Worm (Caenorhabditis elegans) whole organism, L4 larva: ENCODE measurements around the gene K12D9.1.

Source experiments
- F10B5.3 ChIP-seq: sonication (generic microtip); optimal IDR thresholded peaks from 2 replicates; lab custom pipeline; 2016; ENCODE audit warnings: mild to moderate bottlenecking, missing genetic modification characterization, missing compliant biosample characterization
- F37D6.2 ChIP-seq: sonication (generic microtip); optimal IDR thresholded peaks from 2 replicates; lab custom pipeline; 2016; ENCODE audit warnings: mild to moderate bottlenecking, missing genetic modification characterization, missing compliant biosample characterization
- R02D3.7 ChIP-seq: fragments of 150-350 bp; sonication (generic microtip); optimal IDR thresholded peaks from 3 replicates; lab custom pipeline; 2014; ENCODE audit warnings: missing biosample characterization, missing genetic modification characterization
- T20F7.1 ChIP-seq: fragments of 200-800 bp; sonication (Bioruptor generic); optimal IDR thresholded peaks from 2 replicates; lab custom pipeline; 2018; ENCODE audit warnings: mild to moderate bottlenecking, missing genetic modification characterization, missing compliant biosample characterization
- T26A8.4 ChIP-seq: fragments of 200-800 bp; sonication (Bioruptor generic); IDR thresholded peaks from 2 replicates; pipeline ENCODE4 v1.3.6; 2022; ENCODE audit warnings: missing genetic modification characterization, missing compliant biosample characterization
- Y48G9A.11 ChIP-seq: fragments of 200-800 bp; sonication (Bioruptor generic); IDR thresholded peaks from 2 replicates; pipeline ENCODE4 v1.3.6; 2022; ENCODE audit warnings: missing genetic modification reagents, missing genetic modification characterization, missing compliant biosample characterization
- aha-1 ChIP-seq: fragments of 150-350 bp; peaks from one replicate; lab custom pipeline; 2014; ENCODE audit warnings: missing biosample characterization, missing genetic modification characterization
- ceh-32 ChIP-seq: sonication (generic microtip); optimal IDR thresholded peaks from 2 replicates; lab custom pipeline; 2016; ENCODE audit warnings: mild to moderate bottlenecking, missing genetic modification characterization, missing compliant biosample characterization; ENCODE audit not compliant: poor library complexity
- ceh-82 ChIP-seq: sonication (generic microtip); optimal IDR thresholded peaks from 2 replicates; lab custom pipeline; 2017; ENCODE audit warnings: missing biosample characterization, missing genetic modification characterization
- ces-1 ChIP-seq: fragments of 150-350 bp; sonication (generic microtip); optimal IDR thresholded peaks from 4 replicates; lab custom pipeline; 2014; ENCODE audit warnings: missing biosample characterization, missing genetic modification reagents, missing genetic modification characterization
- cey-2 ChIP-seq: sonication (generic microtip); optimal IDR thresholded peaks from 3 replicates; lab custom pipeline; 2017; ENCODE audit warnings: missing genetic modification characterization, mild to moderate bottlenecking, missing compliant biosample characterization, antibody characterized with exemption, borderline replicate concordance; ENCODE audit not compliant: insufficient read depth
- daf-16 ChIP-seq, 3 experiments: sonication (generic microtip); optimal IDR thresholded peaks; 2 replicates each; lab custom pipeline; 2016 to 2017; ENCODE audit warnings: missing genetic modification characterization in 3 of 3, missing genetic modification reagents in 3 of 3, mild to moderate bottlenecking in 2 of 3, missing compliant biosample characterization in 2 of 3, missing biosample characterization in 1 of 3, moderate library complexity in 1 of 3
- daf-8 ChIP-seq: fragments of 200-800 bp; sonication (Bioruptor generic); IDR thresholded peaks from 2 replicates; pipeline ENCODE4 v1.3.6; 2022; ENCODE audit warnings: missing genetic modification characterization, missing compliant biosample characterization
- dmd-6 ChIP-seq: fragments of 200-800 bp; sonication (Bioruptor generic); IDR thresholded peaks from 2 replicates; pipeline ENCODE4 v1.3.6; 2022; ENCODE audit warnings: missing genetic modification reagents, missing genetic modification characterization, missing compliant biosample characterization
- dmd-8 ChIP-seq: fragments of 200-800 bp; sonication (Bioruptor generic); IDR thresholded peaks from 2 replicates; pipeline ENCODE4 v1.3.6; 2022; ENCODE audit warnings: missing genetic modification characterization, missing compliant biosample characterization
- duxl-1 ChIP-seq: sonication (generic microtip); optimal IDR thresholded peaks from 2 replicates; lab custom pipeline; 2016; ENCODE audit warnings: mild to moderate bottlenecking, missing genetic modification characterization, moderate library complexity, missing compliant biosample characterization; ENCODE audit not compliant: poor library complexity
- dve-1 ChIP-seq: sonication (generic microtip); optimal IDR thresholded peaks from 2 replicates; lab custom pipeline; 2017; ENCODE audit warnings: antibody characterized with exemption, mild to moderate bottlenecking, missing genetic modification characterization, missing compliant biosample characterization; ENCODE audit not compliant: insufficient read depth
- egl-27 ChIP-seq: sonication (generic microtip); optimal IDR thresholded peaks from 3 replicates; lab custom pipeline; 2017; ENCODE audit warnings: missing biosample characterization, missing genetic modification reagents, missing genetic modification characterization
- fkh-10 ChIP-seq: fragments of 150-350 bp; optimal IDR thresholded peaks from 2 replicates; lab custom pipeline; 2014; ENCODE audit warnings: missing biosample characterization, missing genetic modification reagents, missing genetic modification characterization
- fos-1 ChIP-seq: fragments of 150-350 bp; optimal IDR thresholded peaks from 2 replicates; lab custom pipeline; 2014; ENCODE audit warnings: missing biosample characterization, missing genetic modification characterization
- gei-8 ChIP-seq: fragments of 200-800 bp; sonication (Bioruptor generic); optimal IDR thresholded peaks from 2 replicates; lab custom pipeline; 2018; ENCODE audit warnings: mild to moderate bottlenecking, missing genetic modification characterization, missing compliant biosample characterization
- hlh-11 ChIP-seq: fragments of 200-800 bp; sonication (Bioruptor generic); optimal IDR thresholded peaks from 2 replicates; lab custom pipeline; 2018; ENCODE audit warnings: mild to moderate bottlenecking, missing genetic modification characterization, missing compliant biosample characterization
- lin-15B ChIP-seq: fragments of 150-350 bp; sonication (generic microtip); optimal IDR thresholded peaks from 3 replicates; lab custom pipeline; 2014; ENCODE audit warnings: missing biosample characterization, missing genetic modification characterization
- lin-29 ChIP-seq: fragments of 200-800 bp; sonication (Bioruptor generic); IDR thresholded peaks from 2 replicates; pipeline ENCODE4 v1.3.6; 2022; ENCODE audit warnings: missing genetic modification reagents, missing genetic modification characterization, missing compliant biosample characterization
- lir-3 ChIP-seq: sonication (generic microtip); optimal IDR thresholded peaks from 2 replicates; lab custom pipeline; 2016; ENCODE audit warnings: mild to moderate bottlenecking, missing genetic modification characterization, missing compliant biosample characterization
- mdl-1 ChIP-seq, 2 experiments: fragments of 150-350 bp in 1 of 2; sonication (generic microtip) in 1 of 2; optimal IDR thresholded peaks; 2 replicates each; lab custom pipeline; 2014 to 2017; ENCODE audit warnings: missing biosample characterization in 2 of 2, missing genetic modification characterization in 2 of 2
- mdt-29 ChIP-seq: fragments of 200-800 bp; sonication (Bioruptor generic); IDR thresholded peaks from 2 replicates; pipeline ENCODE4 v1.3.6; 2022; ENCODE audit warnings: missing genetic modification reagents, missing genetic modification characterization, missing compliant biosample characterization
- mep-1 ChIP-seq: fragments of 150-350 bp; sonication (generic microtip); optimal IDR thresholded peaks from 3 replicates; lab custom pipeline; 2014; ENCODE audit warnings: missing biosample characterization, missing genetic modification characterization
- nhr-28 ChIP-seq: fragments of 150-350 bp; optimal IDR thresholded peaks from 2 replicates; lab custom pipeline; 2014; ENCODE audit warnings: missing biosample characterization, missing genetic modification characterization
- nhr-48 ChIP-seq: sonication (generic microtip); optimal IDR thresholded peaks from 2 replicates; lab custom pipeline; 2016; ENCODE audit warnings: mild to moderate bottlenecking, missing genetic modification characterization, missing compliant biosample characterization
- nhr-76 ChIP-seq: fragments of 150-350 bp; optimal IDR thresholded peaks from 2 replicates; lab custom pipeline; 2014; ENCODE audit warnings: missing biosample characterization, missing genetic modification characterization
- pqm-1 ChIP-seq: sonication (generic microtip); optimal IDR thresholded peaks from 2 replicates; lab custom pipeline; 2017; ENCODE audit warnings: missing biosample characterization, missing genetic modification characterization
- rbr-2 ChIP-seq: sonication (generic microtip); optimal IDR thresholded peaks from 2 replicates; lab custom pipeline; 2016; ENCODE audit warnings: missing genotype, missing genetic modification characterization, missing compliant biosample characterization
- saeg-2 ChIP-seq: fragments of 200-800 bp; sonication (Bioruptor generic); IDR thresholded peaks from 2 replicates; pipeline ENCODE4 v1.3.6; 2022; ENCODE audit warnings: missing genetic modification reagents, missing genetic modification characterization, missing compliant biosample characterization
- snpc-1.2 ChIP-seq: fragments of 200-800 bp; sonication (Bioruptor generic); IDR thresholded peaks from 2 replicates; pipeline ENCODE4 v1.3.6; 2022; ENCODE audit warnings: missing genetic modification reagents, missing genetic modification characterization, missing compliant biosample characterization
- unc-130 ChIP-seq: sonication (generic microtip); optimal IDR thresholded peaks from 2 replicates; lab custom pipeline; 2016; ENCODE audit warnings: missing genetic modification reagents, missing genetic modification characterization, missing compliant biosample characterization
- unc-39 ChIP-seq: sonication (generic microtip); optimal IDR thresholded peaks from 2 replicates; lab custom pipeline; 2017; ENCODE audit warnings: missing biosample characterization, missing genetic modification characterization
- unc-62 ChIP-seq, 3 experiments: fragments of 150-350 bp in 1 of 3; sonication (generic microtip); optimal IDR thresholded peaks in 2 of 3; peaks in 1 of 3; 1 replicate in 1 of 3; 2 replicates in 2 of 3; lab custom pipeline; 2014 to 2017; ENCODE audit warnings: missing biosample characterization in 3 of 3, missing genetic modification characterization in 3 of 3, missing genetic modification reagents in 3 of 3, missing genotype in 1 of 3
- ztf-11 ChIP-seq: fragments of 150-350 bp; optimal IDR thresholded peaks from 2 replicates; lab custom pipeline; 2014; ENCODE audit warnings: missing biosample characterization, missing genetic modification characterization

K12D9.1 gene

DNA sequence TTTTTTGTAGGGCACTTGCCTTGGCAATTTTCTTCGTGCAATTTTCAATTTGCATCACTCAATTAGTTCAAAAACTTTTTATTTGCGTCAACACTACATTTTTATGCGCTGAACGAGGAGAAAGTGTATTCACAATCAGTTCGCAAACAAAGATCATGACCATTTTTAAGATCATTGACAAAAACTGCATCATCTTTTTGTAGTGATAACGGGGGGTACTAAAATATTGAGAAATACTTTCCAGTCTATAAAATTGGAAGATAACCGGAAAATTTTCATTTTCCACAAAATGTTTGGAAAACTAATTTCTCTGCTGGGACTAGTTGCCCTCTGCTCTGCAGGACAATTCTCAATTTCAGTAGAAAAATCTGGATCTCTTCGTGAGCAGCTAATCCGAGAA is 10.0 kb downstream of the K12D9.1 start, which contains the start of gene asp-8:
TSS of gene asp-8 (plus strand) at position 276 of the 400 bp plus-strand sequence.
- TF ChIP-seq egl-27 (tag; lab: Kevin White, UChicago) (no peak), duxl-1 (no peak), unc-39 (no peak), daf-16 (GFP tag; optimal IDR thresholded peaks at IDR 0.05; lab: Kevin White, UChicago) (no peak), daf-16 (tag; optimal IDR thresholded peaks at IDR 0.05; lab: Kevin White, UChicago) (peak; percentile 63), nhr-28 (tag; lab: Kevin White, UChicago) (peak; percentile 75), mdt-29 (GFP tag; lab: Robert Waterston, UW) (no peak), fos-1 (tag; lab: Kevin White, UChicago) (no peak), unc-62 (GFP tag; optimal IDR thresholded peaks at IDR 0.05 in 1 of 2; lab: Kevin White, UChicago) (no peak), unc-62 (tag; optimal IDR thresholded peaks at IDR 0.05; lab: Kevin White, UChicago) (no peak), Y48G9A.11 (GFP tag; lab: Robert Waterston, UW) (no peak), gei-8 (GFP tag; lab: Kevin White, UChicago) (no peak), F10B5.3 (tag; lab: Kevin White, UChicago) (no peak), F37D6.2 (tag; lab: Kevin White, UChicago) (no peak)
- TF ChIP-seq, all 104 proteins: peak for 2

DNA sequence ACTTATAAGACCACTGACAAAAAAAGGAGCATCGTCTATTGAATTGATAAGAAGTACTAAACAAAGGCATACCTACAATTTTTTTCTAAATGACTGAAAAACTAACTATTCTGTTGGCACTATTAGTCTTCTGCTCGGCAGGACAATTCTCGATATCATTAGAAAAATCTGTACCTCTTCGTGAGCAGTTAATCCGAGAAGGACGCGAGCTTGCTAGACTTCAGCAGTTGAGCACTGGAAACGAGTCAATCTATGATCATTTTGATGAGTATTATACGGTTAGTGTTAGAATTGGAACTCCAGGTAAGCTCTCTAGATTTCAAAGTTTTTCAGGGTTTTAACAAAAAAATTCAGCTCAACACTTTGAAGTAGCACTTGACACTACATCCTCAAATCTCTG is 13.9 kb downstream of the K12D9.1 start, which contains the start of gene asp-7:
TSS of gene asp-7 (plus strand) at position 81 of the 400 bp plus-strand sequence.
- TF ChIP-seq dmd-8 (GFP tag; lab: Robert Waterston, UW) (no peak), unc-130 (GFP tag; lab: Kevin White, UChicago) (no peak), ceh-82 (tag; lab: Kevin White, UChicago) (no peak), lin-29 (GFP tag; lab: Robert Waterston, UW) (no peak), pqm-1 (tag; lab: Kevin White, UChicago) (peak; percentile 12), lin-15B (tag; lab: Kevin White, UChicago) (no peak), cey-2 (no peak), mdl-1 (tag; optimal IDR thresholded peaks at IDR 0.05; lab: Kevin White, UChicago) (no peak), R02D3.7 (tag; lab: Kevin White, UChicago) (no peak), daf-8 (GFP tag; lab: Robert Waterston, UW) (no peak), aha-1 (tag; lab: Kevin White, UChicago) (peak; percentile 73), ztf-11 (no peak), nhr-48 (tag; lab: Kevin White, UChicago) (no peak), ces-1 (GFP tag; lab: Kevin White, UChicago) (no peak), T26A8.4 (GFP tag; lab: Robert Waterston, UW) (no peak)

DNA sequence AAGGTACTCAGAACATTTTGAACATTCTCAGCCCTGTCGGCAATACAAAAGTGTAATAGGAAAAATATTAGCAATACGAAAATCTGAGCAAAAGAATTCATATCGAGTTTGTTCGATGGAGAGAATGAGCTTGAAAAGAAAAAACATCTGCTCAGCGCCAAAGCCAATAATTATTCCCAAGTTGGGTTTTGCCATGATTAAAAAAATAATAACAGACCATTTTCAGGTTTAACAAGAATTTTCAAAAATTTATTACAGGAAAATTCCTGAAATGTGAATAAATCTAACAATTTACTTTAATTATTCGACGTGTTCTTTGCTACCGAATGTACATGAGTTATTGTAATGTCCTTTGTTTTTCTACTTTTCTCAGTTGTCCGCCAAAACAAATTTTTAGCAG is 18.1 kb downstream of the K12D9.1 start, which contains the start of gene irld-38:
TSS of gene irld-38 (minus strand) at position 101 of the 400 bp plus-strand sequence.
- no peak for TF ChIP-seq nhr-76 (tag; lab: Kevin White, UChicago)
- no peak for TF ChIP-seq dve-1 (tag; lab: Kevin White, UChicago)
- no peak for TF ChIP-seq unc-62 (GFP tag; optimal IDR thresholded peaks at IDR 0.05 in 1 of 2; lab: Kevin White, UChicago)
- no peak for TF ChIP-seq unc-62 (tag; optimal IDR thresholded peaks at IDR 0.05; lab: Kevin White, UChicago)
- no peak for TF ChIP-seq hlh-11 (tag; lab: Kevin White, UChicago)
- no peak for TF ChIP-seq snpc-1.2 (GFP tag; lab: Robert Waterston, UW)
- no peak for TF ChIP-seq dmd-6 (GFP tag; lab: Robert Waterston, UW)
- TF ChIP-seq mep-1 (tag; lab: Kevin White, UChicago), result no peak
- TF ChIP-seq nhr-28 (tag; lab: Kevin White, UChicago), result no peak
- TF ChIP-seq unc-39, result no peak
- TF ChIP-seq saeg-2 (GFP tag; lab: Robert Waterston, UW), result no peak
- no peak for TF ChIP-seq ztf-11
- no peak for TF ChIP-seq T20F7.1 (GFP tag; lab: Kevin White, UChicago)
- no peak for TF ChIP-seq rbr-2 (tag; lab: Kevin White, UChicago)
- no peak for TF ChIP-seq lir-3 (tag; lab: Kevin White, UChicago)
- TF ChIP-seq ceh-32 (tag; lab: Kevin White, UChicago), result no peak
- TF ChIP-seq fkh-10 (GFP tag; lab: Kevin White, UChicago), result no peak
